Fruit fly (Drosophila melanogaster): ENCODE measurements around the gene CG10859.
A peak's percentile ranks its signal among the peaks of the same experiment; 100 is the strongest.

CG10859 gene

dm6 chr2L:13394903-13395302, 3.6 kb downstream of the CG10859 start, which contains the start of gene RpL24 (continued):
- TF ChIP-seq ewg (GFP tag; optimal IDR thresholded peaks at IDR 0.05), result peak; percentile 85
- peak; percentile 48 for TF ChIP-seq CG14965 (GFP tag; optimal IDR thresholded peaks at IDR 0.05; ENCODE audit: borderline replicate concordance)
- TF ChIP-seq pzg (GFP tag; optimal IDR thresholded peaks at IDR 0.05), result peak; percentile 88
- TF ChIP-seq CG4404 (GFP tag; IDR thresholded peaks at IDR 0.05), result no peak
- no peak for TF ChIP-seq jigr1 (GFP tag; IDR thresholded peaks at IDR 0.05)
- peak; percentile 89 for TF ChIP-seq NK7.1 (GFP tag; optimal IDR thresholded peaks at IDR 0.05)
- TF ChIP-seq Doc3 (GFP tag; IDR thresholded peaks at IDR 0.05; ENCODE audit: partially characterized antibody), result no peak
- TF ChIP-seq CG11456 (GFP tag; IDR thresholded peaks at IDR 0.05), result peak; percentile 94
- TF ChIP-seq abd-A (tag; optimal IDR thresholded peaks at IDR 0.05), result no peak
- peak; percentile 88 for TF ChIP-seq Hand (GFP tag; optimal IDR thresholded peaks at IDR 0.05)
- TF ChIP-seq dan (GFP tag; IDR thresholded peaks at IDR 0.05), result no peak
- TF ChIP-seq dati (GFP tag; IDR thresholded peaks at IDR 0.05), result peak; percentile 78; the same call in 1 of the 2 replicates
- TF ChIP-seq CG3407 (GFP tag; optimal IDR thresholded peaks at IDR 0.05), result peak; percentile 90
- peak; percentile 80 for TF ChIP-seq CG4617 (GFP tag; optimal IDR thresholded peaks at IDR 0.05; ENCODE audit: borderline replicate concordance)
- peak; percentile 53; the same call in 1 of the 3 replicates for TF ChIP-seq B-H1 (GFP tag; IDR thresholded peaks at IDR 0.05)
- TF ChIP-seq PHDP (tag; optimal IDR thresholded peaks at IDR 0.05), result peak; percentile 91
- peak; percentile 75 for TF ChIP-seq CG10979 (tag; optimal IDR thresholded peaks at IDR 0.05)
- TF ChIP-seq Bgb (GFP tag; IDR thresholded peaks at IDR 0.05; ENCODE audit: partially characterized antibody), result peak; percentile 29; the same call in 1 of the 2 replicates
- peak; percentile 72 for TF ChIP-seq CG7928 (GFP tag; optimal IDR thresholded peaks at IDR 0.05)
- peak; percentile 68; the same call in 2 of the 3 replicates for TF ChIP-seq C15 (GFP tag; IDR thresholded peaks at IDR 0.05)
- peak; percentile 96 for TF ChIP-seq HHEX (GFP tag; optimal IDR thresholded peaks at IDR 0.05)
- TF ChIP-seq stwl (tag; optimal IDR thresholded peaks at IDR 0.05), result peak; percentile 79
- TF ChIP-seq CG6854 (GFP tag; optimal IDR thresholded peaks at IDR 0.05), result peak; percentile 95
- TF ChIP-seq Hr3 (GFP tag; optimal IDR thresholded peaks at IDR 0.05), result peak; percentile 68
- no peak for TF ChIP-seq Dfd (GFP tag; optimal IDR thresholded peaks at IDR 0.05)
- TF ChIP-seq crp (GFP tag; optimal IDR thresholded peaks at IDR 0.05), result peak in 1 of 2 experiments; percentile 63
- TF ChIP-seq toy (GFP tag; IDR thresholded peaks at IDR 0.05), result peak; percentile 71; the same call in 1 of the 2 replicates
- TF ChIP-seq CG11696 (GFP tag; IDR thresholded peaks at IDR 0.05), result peak; percentile 77
- peak; percentile 77 for TF ChIP-seq tap (tag; optimal IDR thresholded peaks at IDR 0.05)
- TF ChIP-seq GATAe (GFP tag; conservative IDR thresholded peaks at IDR 0.05), result peak; percentile 60; the same call in 1 of the 2 replicates
- TF ChIP-seq chn (GFP tag; optimal IDR thresholded peaks at IDR 0.05), result peak; percentile 84
- peak; percentile 92 for TF ChIP-seq luna (GFP tag; optimal IDR thresholded peaks at IDR 0.05)
- TF ChIP-seq CG32772 (GFP tag; IDR thresholded peaks at IDR 0.05), result peak; percentile 67
- no peak for TF ChIP-seq Dll (GFP tag; IDR thresholded peaks at IDR 0.05; ENCODE audit: partially characterized antibody)
- TF ChIP-seq da (GFP tag; optimal IDR thresholded peaks at IDR 0.05), result peak; percentile 80
- TF ChIP-seq lola (GFP tag; optimal IDR thresholded peaks at IDR 0.05), result peak in 1 of 3 experiments; percentile 56
- peak; percentile 89 for TF ChIP-seq CG14014 (GFP tag; IDR thresholded peaks at IDR 0.05)
- TF ChIP-seq Xbp1 (GFP tag; optimal IDR thresholded peaks at IDR 0.05), result peak; percentile 87
- TF ChIP-seq onecut (GFP tag; IDR thresholded peaks at IDR 0.05), result peak; percentile 94
- peak; percentile 47 for TF ChIP-seq CG16815 (GFP tag; optimal IDR thresholded peaks at IDR 0.05)
- TF ChIP-seq CG14710 (tag; optimal IDR thresholded peaks at IDR 0.05), result peak; percentile 84
- peak; percentile 18; the same call in 1 of the 2 replicates for TF ChIP-seq wor (GFP tag; IDR thresholded peaks at IDR 0.05)
- peak; percentile 99 for TF ChIP-seq dm (GFP tag; optimal IDR thresholded peaks at IDR 0.05)
- TF ChIP-seq danr (GFP tag; IDR thresholded peaks at IDR 0.05), result peak; percentile 42; the same call in 1 of the 2 replicates
- TF ChIP-seq Hr39 (optimal IDR thresholded peaks at IDR 0.05), result no peak
- TF ChIP-seq H15 (GFP tag; IDR thresholded peaks at IDR 0.05), result peak; percentile 87
- TF ChIP-seq CG10366 (GFP tag; IDR thresholded peaks at IDR 0.05), result peak; percentile 78
- peak; percentile 81 for TF ChIP-seq CG30403 (GFP tag; optimal IDR thresholded peaks at IDR 0.05)
- peak; percentile 97 for TF ChIP-seq chm (GFP tag; IDR thresholded peaks at IDR 0.05)
- peak; percentile 90 for TF ChIP-seq CG6683 (GFP tag; optimal IDR thresholded peaks at IDR 0.05)

All from whole organism, embryonic.